Worm (Caenorhabditis elegans) whole organism, midembryonic: ENCODE results near the gene pak-2.

Experiments used
- flt-1 ChIP-seq: fragments of 200-800 bp; sonication (Bioruptor generic); IDR thresholded peaks from 2 replicates; pipeline ENCODE4 v1.3.6; 2022; ENCODE audit warnings: missing genetic modification characterization, missing compliant biosample characterization
- ref-1 ChIP-seq: fragments of 200-800 bp; sonication (Bioruptor generic); conservative IDR thresholded peaks from 2 replicates; pipeline ENCODE4 v1.3.6; 2022; ENCODE audit warnings: missing genetic modification reagents, missing genetic modification characterization, missing compliant biosample characterization
- tab-1 ChIP-seq: fragments of 200-800 bp; sonication (Bioruptor generic); IDR thresholded peaks from 2 replicates; pipeline ENCODE4 v1.3.6; 2022; ENCODE audit warnings: missing genetic modification characterization, missing compliant biosample characterization
- ztf-23 ChIP-seq: fragments of 200-800 bp; sonication (Bioruptor generic); IDR thresholded peaks from 2 replicates; pipeline ENCODE4 v1.3.6; 2022; ENCODE audit warnings: missing genetic modification reagents, missing genetic modification characterization, missing compliant biosample characterization
- ztf-29 ChIP-seq: fragments of 200-800 bp; sonication (Bioruptor generic); IDR thresholded peaks from 2 replicates; pipeline ENCODE4 v1.3.6; 2022; ENCODE audit warnings: missing genetic modification reagents, missing genetic modification characterization, missing compliant biosample characterization

- no peak for TF ChIP-seq ztf-23 (GFP tag; lab: Robert Waterston, UW)
- TF ChIP-seq tab-1: no peak
- no peak for TF ChIP-seq ref-1 (GFP tag; lab: Robert Waterston, UW)
- no peak for TF ChIP-seq ztf-29
- TF ChIP-seq flt-1 (GFP tag; lab: Robert Waterston, UW): no peak
These were observed 8.6 kb downstream of the pak-2 start for ce11 chrV:11030675-11031074.
